Fruit fly (Drosophila melanogaster) Kc167 (cell line): Measurements from ENCODE around the gene neo.

Experiments used
- Myc ChIP-seq: fragments of >200 bp; optimal IDR thresholded peaks from 2 replicates; lab custom pipeline; 2017; ENCODE audit warnings: missing external identifiers
- Sin3A ChIP-seq: fragments of >200 bp; optimal IDR thresholded peaks from 2 replicates; lab custom pipeline; 2018; ENCODE audit warnings: missing external identifiers
- h ChIP-seq: fragments of >200 bp; optimal IDR thresholded peaks from 3 replicates; lab custom pipeline; 2018; ENCODE audit warnings: missing external identifiers
- insv ChIP-seq: fragments of >200 bp; optimal IDR thresholded peaks from 3 replicates; lab custom pipeline; 2018; ENCODE audit warnings: missing external identifiers
- psq ChIP-seq: fragments of >200 bp; optimal IDR thresholded peaks from 2 replicates; lab custom pipeline; 2017; ENCODE audit warnings: missing external identifiers
- ttk ChIP-seq: sonication (Bioruptor generic); optimal IDR thresholded peaks from 2 replicates; lab custom pipeline; 2017; ENCODE audit warnings: missing external identifiers

dm6 chr3R:29817664-29818063 is 1.3 kb upstream of the neo start, which contains the start of gene CG7829:
- TF ChIP-seq insv = no peak
- TF ChIP-seq ttk (lab: Kevin White, UChicago) = no peak
- no peak for TF ChIP-seq h (lab: Kevin White, UChicago)
- no peak for TF ChIP-seq Sin3A (lab: Kevin White, UChicago)
- TF ChIP-seq Myc = no peak
- TF ChIP-seq psq (lab: Kevin White, UChicago) = no peak
